Fruit fly (Drosophila melanogaster): Measurements from ENCODE around the gene Mettl3.

Gene Mettl3

dm6 chr3R:23992823-23993797 lies 38.8 kb upstream of the Mettl3 start, which contains the start of the genes Epp and Rab7 (continued):
- TF ChIP-seq H2.0 (GFP tag; IDR thresholded peaks at IDR 0.05) (no peak), CG8944 (GFP tag; optimal IDR thresholded peaks at IDR 0.05) (no peak), vnd (GFP tag; IDR thresholded peaks at IDR 0.05; ENCODE audit: partially characterized antibody) (peak; percentile 91), Meics (GFP tag; optimal IDR thresholded peaks at IDR 0.05) (peak; percentile 27), E2f1 (GFP tag; IDR thresholded peaks at IDR 0.05) (no peak), Dll (GFP tag; IDR thresholded peaks at IDR 0.05; ENCODE audit: partially characterized antibody) (peak; percentile 89), CG18262 (tag; optimal IDR thresholded peaks at IDR 0.05) (peak; percentile 15), CG11398 (GFP tag; optimal IDR thresholded peaks at IDR 0.05) (no peak), wdn (GFP tag; IDR thresholded peaks at IDR 0.05) (no peak), CG3163 (GFP tag; optimal IDR thresholded peaks at IDR 0.05) (peak; percentile 56), tx (GFP tag; optimal IDR thresholded peaks at IDR 0.05) (peak; percentile 55), C15 (GFP tag; IDR thresholded peaks at IDR 0.05) (no peak), dpn (GFP tag; optimal IDR thresholded peaks at IDR 0.05) (peak; percentile 53 to 67), CG14710 (tag; optimal IDR thresholded peaks at IDR 0.05) (peak; percentile 70), bbx (GFP tag; IDR thresholded peaks at IDR 0.05; ENCODE audit: partially characterized antibody) (peak; percentile 95), CG6689 (GFP tag; IDR thresholded peaks at IDR 0.05) (no peak), yki (optimal IDR thresholded peaks at IDR 0.05) (no peak), chif (GFP tag; optimal IDR thresholded peaks at IDR 0.05) (peak in 1 of 2 experiments; percentile 28), Antp (GFP tag; optimal IDR thresholded peaks at IDR 0.05) (peak; percentile 51), dysf (GFP tag; IDR thresholded peaks at IDR 0.05) (peak; percentile 32; the same call in 1 of the 3 replicates), CG31365 (tag; optimal IDR thresholded peaks at IDR 0.05) (no peak), GATAe (GFP tag; conservative IDR thresholded peaks at IDR 0.05) (no peak), BEAF-32 (GFP tag; optimal IDR thresholded peaks at IDR 0.05) (peak; percentile 94), Rx (GFP tag; IDR thresholded peaks at IDR 0.05) (0 out of 2 replicates have a peak, but pooled peaks have one; percentile 2), Sox102F (GFP tag; optimal IDR thresholded peaks at IDR 0.05) (no peak), CG31441 (GFP tag; IDR thresholded peaks at IDR 0.05) (no peak; the same call in 1 of the 2 replicates), tin (GFP tag; optimal IDR thresholded peaks at IDR 0.05) (peak; percentile 10), sens-2 (GFP tag; IDR thresholded peaks at IDR 0.05) (no peak), caup (GFP tag; optimal IDR thresholded peaks at IDR 0.05; ENCODE audit: severe bottlenecking) (peak; percentile 14), seq (GFP tag; IDR thresholded peaks at IDR 0.05) (no peak), br (optimal IDR thresholded peaks at IDR 0.05) (no peak), ems (GFP tag; optimal IDR thresholded peaks at IDR 0.05) (peak; percentile 68), CG9932 (GFP tag; IDR thresholded peaks at IDR 0.05) (peak; percentile 84), HLH4C (GFP tag; IDR thresholded peaks at IDR 0.05; ENCODE audit: partially characterized antibody) (peak; percentile 88), grn (GFP tag; optimal IDR thresholded peaks at IDR 0.05) (peak; percentile 9), CG18619 (GFP tag; optimal IDR thresholded peaks at IDR 0.05) (no peak), Hr3 (GFP tag; optimal IDR thresholded peaks at IDR 0.05) (peak; percentile 39), pzg (GFP tag; optimal IDR thresholded peaks at IDR 0.05) (peak; percentile 90), CG17612 (GFP tag; IDR thresholded peaks at IDR 0.05) (no peak), zen (tag; optimal IDR thresholded peaks at IDR 0.05) (peak; percentile 60), CG6654 (GFP tag; optimal IDR thresholded peaks at IDR 0.05) (no peak), lilli (GFP tag; optimal IDR thresholded peaks at IDR 0.05) (peak; percentile 67), Doc3 (GFP tag; IDR thresholded peaks at IDR 0.05; ENCODE audit: partially characterized antibody) (peak; percentile 84), CG10543 (GFP tag; optimal IDR thresholded peaks at IDR 0.05) (peak; percentile 28), hth (optimal IDR thresholded peaks at IDR 0.05) (no peak), Dp (GFP tag; optimal IDR thresholded peaks at IDR 0.05) (peak; percentile 11), CG17912 (GFP tag; optimal IDR thresholded peaks at IDR 0.05) (peak; percentile 22), CG15011 (GFP tag; optimal IDR thresholded peaks at IDR 0.05) (no peak), fd102C (GFP tag; optimal IDR thresholded peaks at IDR 0.05) (no peak)

Measured in whole organism, embryonic.